Worm (Caenorhabditis elegans) whole organism, L1 larva: ENCODE measurements around the gene W01C9.2.

ENCODE experiments used
- C04F5.9 ChIP-seq: sonication (generic microtip); optimal IDR thresholded peaks from 2 replicates; lab custom pipeline; 2016; ENCODE audit warnings: missing genetic modification characterization, missing compliant biosample characterization
- C16A3.4 ChIP-seq: fragments of 150-350 bp; optimal IDR thresholded peaks from 2 replicates; lab custom pipeline; 2014; ENCODE audit warnings: missing biosample characterization, missing genetic modification characterization
- C34B4.2 ChIP-seq: sonication (generic microtip); optimal IDR thresholded peaks from 2 replicates; lab custom pipeline; 2017; ENCODE audit warnings: mild to moderate bottlenecking, missing genetic modification characterization, missing compliant biosample characterization
- aha-1 ChIP-seq: fragments of 150-350 bp; optimal IDR thresholded peaks from 2 replicates; lab custom pipeline; 2014; ENCODE audit warnings: missing biosample characterization, missing genetic modification characterization
- aly-2 ChIP-seq: fragments of 150-350 bp; optimal IDR thresholded peaks from 2 replicates; lab custom pipeline; 2014; ENCODE audit warnings: missing biosample characterization, missing genetic modification characterization
- ama-1 ChIP-seq: fragments of 150-350 bp; optimal IDR thresholded peaks from 2 replicates; lab custom pipeline; 2014
- blmp-1 ChIP-seq: fragments of 150-350 bp; optimal IDR thresholded peaks from 2 replicates; lab custom pipeline; 2014; ENCODE audit warnings: missing biosample characterization, missing genetic modification characterization
- ceh-63 ChIP-seq: fragments of 200-800 bp; sonication (Bioruptor generic); optimal IDR thresholded peaks from 2 replicates; lab custom pipeline; 2018; ENCODE audit warnings: mild to moderate bottlenecking, missing genetic modification characterization, missing compliant biosample characterization
- ceh-8 ChIP-seq: fragments of 200-800 bp; sonication (Bioruptor generic); optimal IDR thresholded peaks from 2 replicates; lab custom pipeline; 2018; ENCODE audit warnings: mild to moderate bottlenecking, missing genetic modification characterization, moderate library complexity, missing compliant biosample characterization
- ceh-82 ChIP-seq, 3 experiments: fragments of 150-350 bp in 1 of 3; sonication (generic microtip) in 2 of 3; optimal IDR thresholded peaks; 2 replicates each; lab custom pipeline; 2014 to 2017; ENCODE audit warnings: missing biosample characterization in 3 of 3, missing genetic modification characterization in 3 of 3
- ceh-88 ChIP-seq: fragments of 200-800 bp; sonication (Bioruptor generic); IDR thresholded peaks from 2 replicates; pipeline ENCODE4 v1.3.6; 2022; ENCODE audit warnings: missing genetic modification characterization, missing compliant biosample characterization
- ces-1 ChIP-seq: fragments of 150-350 bp; optimal IDR thresholded peaks from 2 replicates; lab custom pipeline; 2014; ENCODE audit warnings: missing biosample characterization, missing genetic modification reagents, missing genetic modification characterization
- dpl-1 ChIP-seq, 3 experiments: fragments of 150-350 bp in 2 of 3; sonication (generic microtip) in 1 of 3; optimal IDR thresholded peaks; 2 replicates each; lab custom pipeline; 2014 to 2017; ENCODE audit warnings: missing biosample characterization in 3 of 3, missing genetic modification characterization in 3 of 3, missing genetic modification reagents in 3 of 3
- dsc-1 ChIP-seq: sonication (generic microtip); optimal IDR thresholded peaks from 2 replicates; lab custom pipeline; 2016; ENCODE audit warnings: mild to moderate bottlenecking, missing genetic modification characterization, missing compliant biosample characterization
- efl-1 ChIP-seq, 4 experiments: fragments of 150-350 bp; optimal IDR thresholded peaks in 3 of 4; peaks in 1 of 4; 1 replicate in 1 of 4; 2 replicates in 3 of 4; lab custom pipeline; 2014; ENCODE audit warnings: missing biosample characterization in 2 of 4, missing genetic modification characterization in 2 of 4, missing genetic modification reagents in 2 of 4
- egl-13 ChIP-seq: sonication (generic microtip); optimal IDR thresholded peaks from 2 replicates; lab custom pipeline; 2016; ENCODE audit warnings: missing genotype, missing genetic modification reagents, missing genetic modification characterization, missing compliant biosample characterization
- fkh-10 ChIP-seq: sonication (generic microtip); optimal IDR thresholded peaks from 2 replicates; lab custom pipeline; 2017; ENCODE audit warnings: missing biosample characterization, missing genetic modification reagents, missing genetic modification characterization
- fkh-4 ChIP-seq: sonication (generic microtip); optimal IDR thresholded peaks from 2 replicates; lab custom pipeline; 2016; ENCODE audit warnings: missing compliant biosample characterization, missing genetic modification characterization, borderline replicate concordance
- fos-1 ChIP-seq: fragments of 150-350 bp; optimal IDR thresholded peaks from 2 replicates; lab custom pipeline; 2014; ENCODE audit warnings: missing biosample characterization, missing genetic modification characterization
- hlh-17 ChIP-seq: fragments of 200-800 bp; sonication (Bioruptor generic); optimal IDR thresholded peaks from 2 replicates; lab custom pipeline; 2018; ENCODE audit warnings: missing genetic modification characterization, mild to moderate bottlenecking, missing compliant biosample characterization, moderate library complexity, borderline replicate concordance
- hpl-2 ChIP-seq: fragments of 150-350 bp; optimal IDR thresholded peaks from 2 replicates; lab custom pipeline; 2014; ENCODE audit warnings: missing biosample characterization, missing genetic modification reagents, missing genetic modification characterization
- irx-1 ChIP-seq: sonication (generic microtip); optimal IDR thresholded peaks from 2 replicates; lab custom pipeline; 2016; ENCODE audit warnings: missing genetic modification characterization, missing compliant biosample characterization
- lin-15B ChIP-seq: fragments of 150-350 bp; sonication (generic microtip); optimal IDR thresholded peaks from 3 replicates; lab custom pipeline; 2014; ENCODE audit warnings: missing biosample characterization, missing genetic modification characterization
- lir-3 ChIP-seq: sonication (generic microtip); optimal IDR thresholded peaks from 2 replicates; lab custom pipeline; 2016; ENCODE audit warnings: mild to moderate bottlenecking, missing genetic modification characterization, moderate library complexity, missing compliant biosample characterization; ENCODE audit not compliant: poor library complexity
- lsy-2 ChIP-seq, 2 experiments: fragments of 150-350 bp; optimal IDR thresholded peaks; 2 replicates each; lab custom pipeline; 2014; ENCODE audit warnings: missing biosample characterization in 2 of 2, missing genetic modification characterization in 2 of 2
- mdl-1 ChIP-seq, 2 experiments: fragments of 150-350 bp; optimal IDR thresholded peaks; 2 replicates each; lab custom pipeline; 2014 to 2017; ENCODE audit warnings: missing biosample characterization in 2 of 2, missing genetic modification characterization in 2 of 2, inconsistent platforms in 1 of 2
- mef-2 ChIP-seq: fragments of 150-350 bp; optimal IDR thresholded peaks from 2 replicates; lab custom pipeline; 2014; ENCODE audit warnings: missing biosample characterization, missing genetic modification characterization
- mep-1 ChIP-seq: fragments of 150-350 bp; optimal IDR thresholded peaks from 2 replicates; lab custom pipeline; 2014; ENCODE audit warnings: missing biosample characterization, missing genetic modification characterization
- nhr-12 ChIP-seq: sonication (generic microtip); optimal IDR thresholded peaks from 2 replicates; lab custom pipeline; 2017; ENCODE audit warnings: missing biosample characterization, missing genetic modification characterization
- nhr-20 ChIP-seq: sonication (generic microtip); optimal IDR thresholded peaks from 2 replicates; lab custom pipeline; 2016; ENCODE audit warnings: mild to moderate bottlenecking, missing genetic modification characterization, missing compliant biosample characterization
- nhr-237 ChIP-seq: fragments of 150-350 bp; optimal IDR thresholded peaks from 2 replicates; lab custom pipeline; 2014; ENCODE audit warnings: missing biosample characterization, missing genetic modification characterization
- nhr-28 ChIP-seq: fragments of 150-350 bp; optimal IDR thresholded peaks from 2 replicates; lab custom pipeline; 2014; ENCODE audit warnings: missing biosample characterization, missing genetic modification characterization
- nhr-71 ChIP-seq: sonication (generic microtip); optimal IDR thresholded peaks from 2 replicates; lab custom pipeline; 2016; ENCODE audit warnings: mild to moderate bottlenecking, missing genetic modification characterization, moderate library complexity, missing compliant biosample characterization
- nhr-77 ChIP-seq: fragments of 150-350 bp; optimal IDR thresholded peaks from 2 replicates; lab custom pipeline; 2014; ENCODE audit warnings: missing biosample characterization, missing genetic modification characterization
- nhr-85 ChIP-seq: sonication (generic microtip); peaks from one replicate; lab custom pipeline; 2016; ENCODE audit warnings: missing genetic modification characterization, inconsistent platforms, missing compliant biosample characterization
- nhr-90 ChIP-seq: sonication (generic microtip); optimal IDR thresholded peaks from 2 replicates; lab custom pipeline; 2016; ENCODE audit warnings: mild to moderate bottlenecking, missing genetic modification characterization, missing compliant biosample characterization; ENCODE audit not compliant: poor library complexity
- pax-3 ChIP-seq: fragments of 200-800 bp; sonication (Bioruptor generic); optimal IDR thresholded peaks from 2 replicates; lab custom pipeline; 2018; ENCODE audit warnings: mild to moderate bottlenecking, missing genetic modification characterization, moderate library complexity, missing compliant biosample characterization
- pqm-1 ChIP-seq: sonication (generic microtip); optimal IDR thresholded peaks from 3 replicates; lab custom pipeline; 2017; ENCODE audit warnings: missing biosample characterization, missing genetic modification characterization
- skn-1 ChIP-seq: fragments of 150-350 bp; optimal IDR thresholded peaks from 2 replicates; lab custom pipeline; 2014; ENCODE audit warnings: missing biosample characterization, missing genetic modification characterization
- snu-23 ChIP-seq: sonication (generic microtip); optimal IDR thresholded peaks from 2 replicates; lab custom pipeline; 2016; ENCODE audit warnings: missing genetic modification characterization, missing compliant biosample characterization
- sox-4 ChIP-seq: sonication (generic microtip); optimal IDR thresholded peaks from 2 replicates; lab custom pipeline; 2016; ENCODE audit warnings: missing genetic modification characterization, missing compliant biosample characterization
- sup-37 ChIP-seq: fragments of 200-800 bp; sonication (Bioruptor generic); optimal IDR thresholded peaks from 2 replicates; lab custom pipeline; 2018; ENCODE audit warnings: mild to moderate bottlenecking, missing genetic modification characterization, missing compliant biosample characterization
- swsn-7 ChIP-seq: sonication (generic microtip); optimal IDR thresholded peaks from 2 replicates; lab custom pipeline; 2016; ENCODE audit warnings: missing genetic modification characterization, missing compliant biosample characterization
- tbx-2 ChIP-seq: sonication (generic microtip); optimal IDR thresholded peaks from 2 replicates; lab custom pipeline; 2016; ENCODE audit warnings: missing genetic modification characterization, missing compliant biosample characterization
- tlp-1 ChIP-seq: fragments of 150-350 bp; optimal IDR thresholded peaks from 2 replicates; lab custom pipeline; 2014; ENCODE audit warnings: missing biosample characterization, missing genetic modification characterization
- unc-130 ChIP-seq: fragments of 150-350 bp; optimal IDR thresholded peaks from 2 replicates; lab custom pipeline; 2017; ENCODE audit warnings: missing biosample characterization, missing genetic modification characterization, inconsistent platforms
- unc-30 ChIP-seq: sonication (generic microtip); optimal IDR thresholded peaks from 2 replicates; lab custom pipeline; 2017; ENCODE audit warnings: missing biosample characterization, missing genetic modification characterization
- unc-86 ChIP-seq: sonication (generic microtip); optimal IDR thresholded peaks from 2 replicates; lab custom pipeline; 2016; ENCODE audit warnings: missing genetic modification characterization, missing compliant biosample characterization
- unc-98 ChIP-seq: fragments of 200-800 bp; sonication (Bioruptor generic); IDR thresholded peaks from 2 replicates; pipeline ENCODE4 v1.3.6; 2022; ENCODE audit warnings: missing genetic modification characterization, missing compliant biosample characterization
- vab-15 ChIP-seq: sonication (generic microtip); optimal IDR thresholded peaks from 2 replicates; lab custom pipeline; 2017; ENCODE audit warnings: missing genotype, mild to moderate bottlenecking, missing genetic modification characterization, missing compliant biosample characterization
- xbp-1 ChIP-seq: sonication (generic microtip); optimal IDR thresholded peaks from 2 replicates; lab custom pipeline; 2016; ENCODE audit warnings: missing genetic modification characterization, missing compliant biosample characterization
- zag-1 ChIP-seq: fragments of 150-350 bp; optimal IDR thresholded peaks from 2 replicates; lab custom pipeline; 2014; ENCODE audit warnings: missing biosample characterization, missing genetic modification characterization
- zip-4 ChIP-seq: fragments of 200-800 bp; sonication (Bioruptor generic); optimal IDR thresholded peaks from 2 replicates; lab custom pipeline; 2018; ENCODE audit warnings: mild to moderate bottlenecking, missing genetic modification characterization, moderate library complexity, missing compliant biosample characterization
- ztf-11 ChIP-seq, 2 experiments: sonication (generic microtip); optimal IDR thresholded peaks; 2 replicates each; lab custom pipeline; 2016 to 2017; ENCODE audit warnings: missing genetic modification characterization in 2 of 2, missing biosample characterization in 1 of 2, missing compliant biosample characterization in 1 of 2

W01C9.2 gene

DNA sequence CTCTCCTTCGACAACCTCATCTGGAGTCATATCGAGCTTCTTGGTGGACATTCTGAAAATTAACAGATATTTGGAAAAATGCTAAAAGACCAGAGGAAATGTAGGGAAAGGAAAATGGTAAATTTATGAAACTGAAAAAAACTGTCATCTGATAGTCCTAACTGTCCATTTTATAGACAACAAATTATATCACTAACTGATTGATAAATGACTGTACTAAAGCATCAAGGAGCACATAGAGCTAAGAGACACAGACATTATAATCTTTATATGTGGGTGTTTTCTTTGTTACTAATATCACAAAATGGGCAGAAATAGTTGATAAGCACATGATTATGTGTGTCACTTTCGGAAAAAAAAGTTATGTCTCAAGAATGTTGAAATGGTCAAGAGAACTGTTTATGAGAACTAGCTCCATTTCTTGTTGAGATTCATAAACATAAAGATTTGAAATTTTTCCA, 30.7 kb downstream of the W01C9.2 start, which contains the start of gene F54C9.3 (continued):
- TF ChIP-seq ceh-8 (GFP tag; lab: Kevin White, UChicago) (no peak), C04F5.9 (tag; lab: Kevin White, UChicago) (no peak), blmp-1 (no peak), ama-1 (lab: Kevin White, UChicago) (peak; percentile 1), ceh-88 (GFP tag; lab: Robert Waterston, UW) (no peak), xbp-1 (tag; lab: Kevin White, UChicago) (no peak), zag-1 (tag; lab: Kevin White, UChicago) (no peak), nhr-77 (tag; lab: Kevin White, UChicago) (no peak), lir-3 (tag; lab: Kevin White, UChicago) (no peak), fos-1 (no peak), dpl-1 (GFP tag; optimal IDR thresholded peaks at IDR 0.05; lab: Kevin White, UChicago) (peak in 1 of 3 experiments; percentile 27), unc-30 (no peak), tlp-1 (tag; lab: Kevin White, UChicago) (peak; percentile 16), hpl-2 (GFP tag; lab: Kevin White, UChicago) (no peak), C34B4.2 (tag; lab: Kevin White, UChicago) (no peak), mdl-1 (tag; optimal IDR thresholded peaks at IDR 0.05; lab: Kevin White, UChicago) (no peak), vab-15 (tag; lab: Kevin White, UChicago) (no peak), egl-13 (no peak), unc-86 (tag; lab: Kevin White, UChicago) (no peak), snu-23 (GFP tag; lab: Kevin White, UChicago) (no peak), ztf-11 (tag; optimal IDR thresholded peaks at IDR 0.05; lab: Kevin White, UChicago) (no peak), unc-130 (tag; lab: Kevin White, UChicago) (no peak), ceh-82 (tag; optimal IDR thresholded peaks at IDR 0.05; lab: Kevin White, UChicago) (no peak), zip-4 (no peak), nhr-28 (no peak), nhr-237 (tag; lab: Kevin White, UChicago) (no peak), sox-4 (tag; lab: Kevin White, UChicago) (no peak), dsc-1 (tag; lab: Kevin White, UChicago) (no peak), fkh-4 (tag; lab: Kevin White, UChicago) (no peak), C16A3.4 (tag; lab: Kevin White, UChicago) (no peak), ceh-63 (GFP tag; lab: Kevin White, UChicago) (no peak), nhr-71 (no peak), ces-1 (GFP tag; lab: Kevin White, UChicago) (no peak), nhr-12 (tag; lab: Kevin White, UChicago) (no peak), pax-3 (tag; lab: Kevin White, UChicago) (no peak), aha-1 (tag; lab: Kevin White, UChicago) (no peak), aly-2 (tag; lab: Kevin White, UChicago) (no peak), skn-1 (tag; lab: Kevin White, UChicago) (no peak), swsn-7 (tag; lab: Kevin White, UChicago) (no peak), hlh-17 (GFP tag; lab: Kevin White, UChicago) (no peak), irx-1 (tag; lab: Kevin White, UChicago) (no peak), nhr-20 (tag; lab: Kevin White, UChicago) (no peak), nhr-90 (tag; lab: Kevin White, UChicago) (no peak), pqm-1 (tag; lab: Kevin White, UChicago) (peak; percentile 57), nhr-85 (no peak), mef-2 (tag; lab: Kevin White, UChicago) (no peak), lin-15B (no peak), tbx-2 (no peak), mep-1 (tag; lab: Kevin White, UChicago) (no peak), lsy-2 (tag; optimal IDR thresholded peaks at IDR 0.05; lab: Kevin White, UChicago) (peak in 1 of 2 experiments; percentile 13), unc-98 (GFP tag; lab: Robert Waterston, UW) (no peak), sup-37 (GFP tag; lab: Kevin White, UChicago) (no peak), efl-1 (optimal IDR thresholded peaks at IDR 0.05; lab: Kevin White, UChicago) (no peak), efl-1 (GFP tag; optimal IDR thresholded peaks at IDR 0.05 in 1 of 2; lab: Kevin White, UChicago) (peak in 1 of 2 experiments; percentile 92), fkh-10 (no peak)
